Fruit fly (Drosophila melanogaster): Measurements from ENCODE around the gene Art9.

dm6 chr3R:13964513-13964975 lies 21.3 kb upstream of the Art9 start, which contains the start of gene Orc2:
- TF ChIP-seq pan (optimal IDR thresholded peaks at IDR 0.05) (no peak), CG8478 (optimal IDR thresholded peaks at IDR 0.05) (no peak), EcR (GFP tag; optimal IDR thresholded peaks at IDR 0.05) (no peak)

Measured in whole organism.